Fruit fly (Drosophila melanogaster): ENCODE results near the gene Edem2.
"Not testable (repeated sequence)": the region's sequence is repeated elsewhere in the genome, so short reads cannot be mapped to it uniquely, and the experiment has no call there.

Edem2 gene

dm6 chr2L:13206077-13206668 is 14.2 kb downstream of the Edem2 start:
- TF ChIP-seq usp (GFP tag; optimal IDR thresholded peaks at IDR 0.05) (no peak), Dll (optimal IDR thresholded peaks at IDR 0.05) (no peak), EcR (GFP tag; optimal IDR thresholded peaks at IDR 0.05) (peak in 1 of 2 experiments; percentile 82), pan (optimal IDR thresholded peaks at IDR 0.05) (peak; percentile 22), CG8478 (optimal IDR thresholded peaks at IDR 0.05) (no peak)

- TF ChIP-seq Dll (optimal IDR thresholded peaks at IDR 0.05) (no peak), pan (optimal IDR thresholded peaks at IDR 0.05) (no peak), psq (optimal IDR thresholded peaks at IDR 0.05) (no peak), EcR (GFP tag; optimal IDR thresholded peaks at IDR 0.05) (no peak), usp (GFP tag; optimal IDR thresholded peaks at IDR 0.05) (no peak), CG8478 (optimal IDR thresholded peaks at IDR 0.05) (no peak)
These were observed 15.0 kb downstream of the Edem2 start for dm6 chr2L:13206857-13207463.

dm6 chr2L:13211764-13212265 is 19.8 kb downstream of the Edem2 start, which contains the start of gene CG15482:
Gene CG15482 (minus strand): TSS chr2L:13211814.
- not testable (repeated sequence) for TF ChIP-seq EcR (GFP tag; optimal IDR thresholded peaks at IDR 0.05); CG8478 (optimal IDR thresholded peaks at IDR 0.05); psq (optimal IDR thresholded peaks at IDR 0.05)

- no peak for TF ChIP-seq Dll (optimal IDR thresholded peaks at IDR 0.05)
- TF ChIP-seq pan (optimal IDR thresholded peaks at IDR 0.05), result no peak
- TF ChIP-seq CG8478 (optimal IDR thresholded peaks at IDR 0.05), result no peak
- TF ChIP-seq psq (optimal IDR thresholded peaks at IDR 0.05), result no peak
- TF ChIP-seq usp (GFP tag; optimal IDR thresholded peaks at IDR 0.05), result no peak
- no peak for TF ChIP-seq EcR (GFP tag; optimal IDR thresholded peaks at IDR 0.05)
These were observed 23.0 kb downstream of the Edem2 start, which contains the start of gene kek4 for dm6 chr2L:13215010-13215409. Gene kek4 (minus strand): TSS chr2L:13215350.

- TF ChIP-seq EcR (GFP tag; optimal IDR thresholded peaks at IDR 0.05), result no peak
- TF ChIP-seq CG8478 (optimal IDR thresholded peaks at IDR 0.05), result no peak
- no peak for TF ChIP-seq pan (optimal IDR thresholded peaks at IDR 0.05)
- no peak for TF ChIP-seq usp (GFP tag; optimal IDR thresholded peaks at IDR 0.05)
- no peak for TF ChIP-seq psq (optimal IDR thresholded peaks at IDR 0.05)
- no peak for TF ChIP-seq Dll (optimal IDR thresholded peaks at IDR 0.05)
These were observed 27.5 kb downstream of the Edem2 start, which contains the start of the genes CG9426 and mRF1 for dm6 chr2L:13219281-13220092. Gene CG9426 (minus strand): TSS chr2L:13219923. Gene mRF1 (plus strand): TSS chr2L:13219979.

dm6 chr2L:13222225-13222648 is 30.2 kb downstream of the Edem2 start, which contains the start of the genes Ski6 and CG16812:
Gene Ski6 (minus strand): TSS chr2L:13222429.
Gene CG16812 (plus strand): TSS chr2L:13222587.
- TF ChIP-seq EcR (GFP tag; optimal IDR thresholded peaks at IDR 0.05) (no peak), Dll (optimal IDR thresholded peaks at IDR 0.05) (no peak), CG8478 (optimal IDR thresholded peaks at IDR 0.05) (no peak), pan (optimal IDR thresholded peaks at IDR 0.05) (no peak), usp (GFP tag; optimal IDR thresholded peaks at IDR 0.05) (no peak), psq (optimal IDR thresholded peaks at IDR 0.05) (no peak)

- TF ChIP-seq psq (optimal IDR thresholded peaks at IDR 0.05) (no peak), Dll (optimal IDR thresholded peaks at IDR 0.05) (no peak), EcR (GFP tag; optimal IDR thresholded peaks at IDR 0.05) (no peak), CG8478 (optimal IDR thresholded peaks at IDR 0.05) (no peak)
These were observed 33.3 kb downstream of the Edem2 start, which contains the start of gene CG15480 for dm6 chr2L:13225225-13225840. Gene CG15480 (minus strand): TSS chr2L:13225275.

- TF ChIP-seq EcR (GFP tag; optimal IDR thresholded peaks at IDR 0.05) (no peak), CG8478 (optimal IDR thresholded peaks at IDR 0.05) (no peak), pan (optimal IDR thresholded peaks at IDR 0.05) (no peak), Dll (optimal IDR thresholded peaks at IDR 0.05) (no peak), usp (GFP tag; optimal IDR thresholded peaks at IDR 0.05) (no peak), psq (optimal IDR thresholded peaks at IDR 0.05) (no peak)
These were observed 35.2 kb downstream of the Edem2 start, which contains the start of gene CG16813 for dm6 chr2L:13227242-13227641. Gene CG16813 (plus strand): TSS chr2L:13227529.

- TF ChIP-seq EcR (GFP tag; optimal IDR thresholded peaks at IDR 0.05) (no peak), Dll (optimal IDR thresholded peaks at IDR 0.05) (no peak), usp (GFP tag; optimal IDR thresholded peaks at IDR 0.05) (no peak), CG8478 (optimal IDR thresholded peaks at IDR 0.05) (no peak), pan (optimal IDR thresholded peaks at IDR 0.05) (no peak), psq (optimal IDR thresholded peaks at IDR 0.05) (no peak)
These were observed 37.4 kb downstream of the Edem2 start, which contains the start of gene CG16815 for dm6 chr2L:13229388-13229882. Gene CG16815 (plus strand): TSS chr2L:13229832.

- no peak for TF ChIP-seq usp (GFP tag; optimal IDR thresholded peaks at IDR 0.05)
- no peak for TF ChIP-seq Dll (optimal IDR thresholded peaks at IDR 0.05)
- TF ChIP-seq CG8478 (optimal IDR thresholded peaks at IDR 0.05), result no peak
These were observed 39.7 kb downstream of the Edem2 start, which contains the start of gene Prosalpha6T for dm6 chr2L:13231739-13232138. Gene Prosalpha6T (plus strand): TSS chr2L:13232039.
